Worm (Caenorhabditis elegans): ENCODE data around the gene C45B11.8.

- no peak for TF ChIP-seq ztf-4 (tag; optimal IDR thresholded peaks at IDR 0.05)
- no peak for TF ChIP-seq nhr-77 (tag; optimal IDR thresholded peaks at IDR 0.05)
- TF ChIP-seq sma-3 (GFP tag; optimal IDR thresholded peaks at IDR 0.05) = no peak
- no peak for TF ChIP-seq fos-1 (tag; optimal IDR thresholded peaks at IDR 0.05)
- TF ChIP-seq nhr-23 (tag; optimal IDR thresholded peaks at IDR 0.05) = no peak
- TF ChIP-seq blmp-1 (tag; optimal IDR thresholded peaks at IDR 0.05; ENCODE audit: insufficient read depth) = no peak
- TF ChIP-seq Y55F3AM.14 (GFP tag; optimal IDR thresholded peaks at IDR 0.05) = no peak
- TF ChIP-seq aly-2 (tag; optimal IDR thresholded peaks at IDR 0.05) = no peak
- TF ChIP-seq dmd-4 (tag; optimal IDR thresholded peaks at IDR 0.05) = no peak
These were observed 25.8 kb upstream of the C45B11.8 start for ce11 chrV:11014758-11015157.

All from whole organism, L2 larva.